Worm (Caenorhabditis elegans) whole organism, late embryonic: ENCODE data around the gene Y42A5A.1.

Source experiments
- K09A11.1 ChIP-seq: sonication (generic microtip); optimal IDR thresholded peaks from 2 replicates; lab custom pipeline; 2017; ENCODE audit warnings: antibody characterized with exemption, mild to moderate bottlenecking, missing genetic modification characterization, missing compliant biosample characterization; ENCODE audit not compliant: insufficient read depth
- ceh-9 ChIP-seq: sonication (generic microtip); optimal IDR thresholded peaks from 2 replicates; lab custom pipeline; 2016; ENCODE audit warnings: mild to moderate bottlenecking, missing genetic modification characterization, inconsistent platforms, missing compliant biosample characterization
- hlh-6 ChIP-seq: sonication (generic microtip); optimal IDR thresholded peaks from 2 replicates; lab custom pipeline; 2016; ENCODE audit warnings: missing genotype, missing genetic modification characterization, missing compliant biosample characterization
- lin-11 ChIP-seq: fragments of 200-800 bp; sonication (Bioruptor generic); optimal IDR thresholded peaks from 2 replicates; lab custom pipeline; 2018; ENCODE audit warnings: mild to moderate bottlenecking, missing genetic modification characterization, missing compliant biosample characterization
- nhr-11 ChIP-seq: fragments of 150-350 bp; optimal IDR thresholded peaks from 2 replicates; lab custom pipeline; 2014; ENCODE audit warnings: missing biosample characterization, missing genetic modification characterization

DNA sequence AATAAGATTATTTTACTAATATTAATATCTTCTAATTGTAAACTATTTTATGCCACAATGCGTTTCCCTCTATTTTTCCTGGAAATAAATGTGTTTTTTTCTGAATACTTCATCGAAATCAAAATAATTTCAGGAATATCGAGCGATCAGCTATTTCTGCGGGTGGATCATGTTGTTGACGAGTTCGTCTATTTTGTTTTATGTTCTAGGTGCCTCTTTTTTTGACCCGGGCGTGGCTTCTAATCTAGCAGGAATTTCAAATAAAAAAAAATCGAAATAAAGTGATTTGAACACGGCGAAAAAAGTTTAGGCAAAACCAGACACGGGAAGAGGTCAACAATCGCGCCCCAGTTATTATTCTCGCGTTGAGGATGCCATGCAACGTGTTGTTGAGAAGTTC lies 35.8 kb upstream of the Y42A5A.1 start, which contains the start of gene T04C12.33:
- TF ChIP-seq lin-11 (tag; lab: Kevin White, UChicago) (no peak), hlh-6 (tag; lab: Kevin White, UChicago) (no peak), K09A11.1 (tag; lab: Kevin White, UChicago) (no peak), nhr-11 (tag; lab: Kevin White, UChicago) (no peak), ceh-9 (no peak)
